Fruit fly (Drosophila melanogaster): ENCODE data around the gene r.

r gene

DNA sequence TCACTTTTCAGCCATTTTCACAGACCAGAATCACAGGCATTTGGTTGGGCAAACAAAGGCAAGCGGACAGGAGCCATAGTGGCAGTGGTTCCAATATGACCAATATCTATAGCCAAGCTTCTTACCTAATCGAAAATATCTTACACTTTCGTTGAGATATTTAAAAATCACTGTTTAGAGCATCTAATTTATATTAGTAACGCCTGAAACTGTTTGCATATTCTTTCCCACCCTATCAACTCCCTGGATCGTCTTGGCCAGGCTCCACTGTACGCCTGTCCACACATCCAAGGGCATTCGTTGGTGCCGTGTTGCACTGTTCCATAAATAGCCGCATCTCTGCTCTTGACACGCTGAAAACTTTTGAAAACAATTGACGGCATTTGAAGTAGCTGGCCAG is 35.3 kb downstream of the r start (continued):
- TF ChIP-seq CHES-1-like (GFP tag; optimal IDR thresholded peaks at IDR 0.05) (no peak), CG10274 (GFP tag; optimal IDR thresholded peaks at IDR 0.05) (no peak), HmgD (GFP tag; optimal IDR thresholded peaks at IDR 0.05) (no peak), Sry-β (GFP tag; optimal IDR thresholded peaks at IDR 0.05) (no peak), twi (tag; optimal IDR thresholded peaks at IDR 0.05) (no peak), Dp (GFP tag; optimal IDR thresholded peaks at IDR 0.05) (no peak), Ada2b (GFP tag; IDR thresholded peaks at IDR 0.05) (no peak), lola (GFP tag; optimal IDR thresholded peaks at IDR 0.05) (no peak), CG3065 (GFP tag; optimal IDR thresholded peaks at IDR 0.05) (no peak), CG10959 (GFP tag; IDR thresholded peaks at IDR 0.05) (no peak), CG14667 (GFP tag; IDR thresholded peaks at IDR 0.05) (no peak), chn (GFP tag; optimal IDR thresholded peaks at IDR 0.05) (no peak), phol (tag; optimal IDR thresholded peaks at IDR 0.05) (peak; percentile 35), mirr (GFP tag; optimal IDR thresholded peaks at IDR 0.05) (no peak), jigr1 (GFP tag; IDR thresholded peaks at IDR 0.05) (no peak), dan (GFP tag; IDR thresholded peaks at IDR 0.05) (no peak), Ssrp (tag; optimal IDR thresholded peaks at IDR 0.05) (peak; percentile 17), hbn (GFP tag; IDR thresholded peaks at IDR 0.05; ENCODE audit: partially characterized antibody) (no peak), CG13624 (GFP tag; optimal IDR thresholded peaks at IDR 0.05) (no peak), gcm (GFP tag; optimal IDR thresholded peaks at IDR 0.05) (no peak), CG10431 (GFP tag; optimal IDR thresholded peaks at IDR 0.05) (no peak), CG9437 (GFP tag; optimal IDR thresholded peaks at IDR 0.05) (no peak), CG13296 (GFP tag; optimal IDR thresholded peaks at IDR 0.05) (no peak), CG3281 (GFP tag; optimal IDR thresholded peaks at IDR 0.05) (no peak), Doc2 (GFP tag; IDR thresholded peaks at IDR 0.05) (no peak), sug (tag; optimal IDR thresholded peaks at IDR 0.05) (no peak), CG6254 (GFP tag; optimal IDR thresholded peaks at IDR 0.05) (no peak), trh (GFP tag; optimal IDR thresholded peaks at IDR 0.05) (no peak), CG16815 (GFP tag; optimal IDR thresholded peaks at IDR 0.05) (no peak), CG15011 (GFP tag; optimal IDR thresholded peaks at IDR 0.05) (no peak), MTF-1 (GFP tag; optimal IDR thresholded peaks at IDR 0.05; ENCODE audit: borderline replicate concordance) (no peak), az2 (GFP tag; optimal IDR thresholded peaks at IDR 0.05) (no peak), eyg (GFP tag; optimal IDR thresholded peaks at IDR 0.05) (no peak), gem (tag; optimal IDR thresholded peaks at IDR 0.05) (peak; percentile 46), CG5180 (GFP tag; optimal IDR thresholded peaks at IDR 0.05) (no peak), luna (GFP tag; optimal IDR thresholded peaks at IDR 0.05) (no peak), CG34422 (GFP tag; IDR thresholded peaks at IDR 0.05) (no peak), dati (GFP tag; IDR thresholded peaks at IDR 0.05) (no peak), MBD-R2 (GFP tag; IDR thresholded peaks at IDR 0.05) (no peak), insv (GFP tag; optimal IDR thresholded peaks at IDR 0.05) (no peak), CG31388 (GFP tag; optimal IDR thresholded peaks at IDR 0.05) (no peak), CG10209 (GFP tag; optimal IDR thresholded peaks at IDR 0.05) (no peak), z (GFP tag; IDR thresholded peaks at IDR 0.05) (no peak), CG31365 (tag; optimal IDR thresholded peaks at IDR 0.05) (no peak), CG2889 (GFP tag; IDR thresholded peaks at IDR 0.05) (no peak), repo (GFP tag; optimal IDR thresholded peaks at IDR 0.05) (no peak), CG3163 (GFP tag; optimal IDR thresholded peaks at IDR 0.05) (no peak), knrl (GFP tag; IDR thresholded peaks at IDR 0.05; ENCODE audit: partially characterized antibody) (no peak), gro (GFP tag; optimal IDR thresholded peaks at IDR 0.05) (no peak), Poxn (GFP tag; IDR thresholded peaks at IDR 0.05) (no peak), slou (GFP tag; optimal IDR thresholded peaks at IDR 0.05) (no peak), CG8089 (GFP tag; optimal IDR thresholded peaks at IDR 0.05) (peak; percentile 7)
